Fruit fly (Drosophila melanogaster) whole organism, embryonic: ENCODE data around the gene CG6028.

Source experiments
- Blimp-1 ChIP-seq: fragments of 200-800 bp; sonication (Bioruptor generic); optimal IDR thresholded peaks from 3 replicates; lab custom pipeline; 2018; ENCODE audit warnings: missing biosample characterization, missing genetic modification characterization, mild to moderate bottlenecking, moderate library complexity, missing genetic modification reagents
- CG10267 ChIP-seq: fragments of 200-800 bp; sonication (Bioruptor generic); optimal IDR thresholded peaks from 2 replicates; lab custom pipeline; 2018; ENCODE audit warnings: missing biosample characterization, mild to moderate bottlenecking, missing genetic modification characterization, moderate library complexity
- CG10366 ChIP-seq: fragments of 200-800 bp; sonication (Bioruptor generic); IDR thresholded peaks from 2 replicates; pipeline ENCODE4 v1.3.6; 2022; ENCODE audit warnings: missing biosample characterization, missing genetic modification characterization
- CG10959 ChIP-seq: fragments of 200-800 bp; sonication (Bioruptor generic); IDR thresholded peaks from 2 replicates; pipeline ENCODE4 v1.3.6; 2022; ENCODE audit warnings: missing biosample characterization, missing genetic modification characterization
- CG11093 ChIP-seq: fragments of 200-800 bp; sonication (Bioruptor generic); IDR thresholded peaks from 3 replicates; pipeline ENCODE4 v1.3.6; 2022; ENCODE audit warnings: missing biosample characterization, missing genetic modification characterization
- CG11723 ChIP-seq: fragments of 200-800 bp; sonication (Bioruptor generic); optimal IDR thresholded peaks from 2 replicates; lab custom pipeline; 2017; ENCODE audit warnings: missing biosample characterization, mild to moderate bottlenecking, missing genetic modification characterization
- CG13775 ChIP-seq: fragments of 200-800 bp; sonication (Bioruptor generic); optimal IDR thresholded peaks from 3 replicates; lab custom pipeline; 2017; ENCODE audit warnings: missing biosample characterization, mild to moderate bottlenecking, missing genetic modification characterization
- CG14965 ChIP-seq: fragments of 200-800 bp; sonication (Bioruptor generic); optimal IDR thresholded peaks from 2 replicates; lab custom pipeline; 2016; ENCODE audit warnings: missing biosample characterization, missing genetic modification characterization, borderline replicate concordance
- CG16813 ChIP-seq: fragments of 200-800 bp; sonication (Bioruptor generic); IDR thresholded peaks from 3 replicates; pipeline ENCODE4 v1.3.6; 2022; ENCODE audit warnings: missing biosample characterization, missing genetic modification characterization; ENCODE audit not compliant: partially characterized antibody
- CG17385 ChIP-seq: fragments of 200-800 bp; sonication (Bioruptor generic); optimal IDR thresholded peaks from 3 replicates; lab custom pipeline; 2018; ENCODE audit warnings: missing biosample characterization, mild to moderate bottlenecking, missing genetic modification characterization
- CG31365 ChIP-seq: fragments of 200-800 bp; sonication (Bioruptor generic); optimal IDR thresholded peaks from 2 replicates; lab custom pipeline; 2018; ENCODE audit warnings: missing biosample characterization, mild to moderate bottlenecking, missing genetic modification characterization
- CG3163 ChIP-seq: fragments of 200-800 bp; sonication (Bioruptor generic); optimal IDR thresholded peaks from 3 replicates; lab custom pipeline; 2016; ENCODE audit warnings: missing biosample characterization, missing genetic modification characterization
- CG34376 ChIP-seq: fragments of 200-800 bp; sonication (Bioruptor generic); optimal IDR thresholded peaks from 2 replicates; lab custom pipeline; 2018; ENCODE audit warnings: missing biosample characterization, mild to moderate bottlenecking, missing genetic modification characterization
- CG7357 ChIP-seq: fragments of 200-800 bp; sonication (Bioruptor generic); IDR thresholded peaks from 3 replicates; pipeline ENCODE4 v1.3.6; 2022; ENCODE audit warnings: missing biosample characterization, missing genetic modification characterization
- CG7839 ChIP-seq: fragments of 200-800 bp; sonication (Bioruptor generic); optimal IDR thresholded peaks from 3 replicates; lab custom pipeline; 2018; ENCODE audit warnings: missing biosample characterization, mild to moderate bottlenecking, missing genetic modification characterization, moderate library complexity
- CG7928 ChIP-seq: fragments of 200-800 bp; sonication (Bioruptor generic); optimal IDR thresholded peaks from 2 replicates; lab custom pipeline; 2017; ENCODE audit warnings: missing biosample characterization, mild to moderate bottlenecking, missing genetic modification characterization
- CG8478 ChIP-seq: fragments of >200 bp; optimal IDR thresholded peaks from 2 replicates; lab custom pipeline; 2018
- CG9727 ChIP-seq: fragments of 200-800 bp; sonication (Bioruptor generic); optimal IDR thresholded peaks from 3 replicates; lab custom pipeline; 2017; ENCODE audit warnings: missing biosample characterization, mild to moderate bottlenecking, missing genetic modification characterization
- D19B ChIP-seq: fragments of 200-800 bp; sonication (Bioruptor generic); optimal IDR thresholded peaks from 2 replicates; lab custom pipeline; 2017; ENCODE audit warnings: missing biosample characterization, mild to moderate bottlenecking, missing genetic modification characterization
- Dad ChIP-seq: fragments of 200-800 bp; sonication (Bioruptor generic); optimal IDR thresholded peaks from 3 replicates; lab custom pipeline; 2016; ENCODE audit warnings: missing biosample characterization, missing genetic modification characterization
- Deaf1 ChIP-seq: fragments of 200-800 bp; optimal IDR thresholded peaks from 3 replicates; lab custom pipeline; 2019; ENCODE audit warnings: missing biosample characterization, mild to moderate bottlenecking, missing genetic modification characterization, moderate library complexity
- E2f2 ChIP-seq: fragments of 200-800 bp; sonication (Bioruptor generic); IDR thresholded peaks from 2 replicates; pipeline ENCODE4 v1.3.6; 2022; ENCODE audit warnings: missing biosample characterization, missing genetic modification characterization
- Fer1 ChIP-seq: fragments of 200-800 bp; sonication (Bioruptor generic); optimal IDR thresholded peaks from 2 replicates; lab custom pipeline; 2017; ENCODE audit warnings: missing biosample characterization, mild to moderate bottlenecking, missing genetic modification characterization
- Gsc ChIP-seq: fragments of 200-800 bp; sonication (Bioruptor generic); IDR thresholded peaks from 2 replicates; pipeline ENCODE4 v1.3.6; 2022; ENCODE audit warnings: missing biosample characterization, missing genetic modification characterization
- HLH3B ChIP-seq: fragments of 200-800 bp; sonication (Bioruptor generic); IDR thresholded peaks from 2 replicates; pipeline ENCODE4 v1.3.6; 2022; ENCODE audit warnings: missing biosample characterization, missing genetic modification characterization
- Hmr ChIP-seq: fragments of 200-800 bp; sonication (Bioruptor generic); optimal IDR thresholded peaks from 3 replicates; lab custom pipeline; 2017; ENCODE audit warnings: mild to moderate bottlenecking, missing biosample characterization, missing genetic modification reagents, missing genetic modification characterization
- Mad ChIP-seq: fragments of 200-800 bp; sonication (Bioruptor generic); optimal IDR thresholded peaks from 2 replicates; lab custom pipeline; 2016; ENCODE audit warnings: missing biosample characterization, missing genetic modification characterization
- Opbp ChIP-seq: fragments of 200-800 bp; sonication (Bioruptor generic); IDR thresholded peaks from 3 replicates; pipeline ENCODE4 v1.3.6; 2022; ENCODE audit warnings: missing biosample characterization, missing genetic modification characterization; ENCODE audit not compliant: partially characterized antibody
- Side ChIP-seq: fragments of 200-800 bp; sonication (Bioruptor generic); optimal IDR thresholded peaks from 2 replicates; lab custom pipeline; 2016; ENCODE audit warnings: missing biosample characterization, missing genetic modification characterization
- ab ChIP-seq: fragments of 200-800 bp; sonication (Bioruptor generic); optimal IDR thresholded peaks from 2 replicates; lab custom pipeline; 2016; ENCODE audit warnings: missing biosample characterization, missing genetic modification characterization
- amos ChIP-seq: fragments of 200-800 bp; sonication (Bioruptor generic); IDR thresholded peaks from 2 replicates; pipeline ENCODE4 v1.3.6; 2022; ENCODE audit warnings: missing biosample characterization, missing genetic modification characterization; ENCODE audit not compliant: partially characterized antibody
- az2 ChIP-seq: fragments of 200-800 bp; sonication (Bioruptor generic); optimal IDR thresholded peaks from 3 replicates; lab custom pipeline; 2016; ENCODE audit warnings: missing biosample characterization, missing genetic modification characterization
- bcd ChIP-seq: fragments of 200-800 bp; sonication (Bioruptor generic); optimal IDR thresholded peaks from 2 replicates; lab custom pipeline; 2017; ENCODE audit warnings: missing biosample characterization, mild to moderate bottlenecking, missing genetic modification characterization
- cg ChIP-seq: fragments of 200-800 bp; sonication (Bioruptor generic); optimal IDR thresholded peaks from 3 replicates; lab custom pipeline; 2019; ENCODE audit warnings: missing biosample characterization, mild to moderate bottlenecking, missing genetic modification characterization, moderate library complexity
- chn ChIP-seq: fragments of 200-800 bp; sonication (Bioruptor generic); optimal IDR thresholded peaks from 2 replicates; lab custom pipeline; 2016; ENCODE audit warnings: missing biosample characterization, missing genetic modification characterization
- ci ChIP-seq: fragments of 200-800 bp; sonication (Bioruptor generic); IDR thresholded peaks from 3 replicates; pipeline ENCODE4 v1.3.6; 2022; ENCODE audit warnings: missing biosample characterization, missing genetic modification characterization
- gcm2 ChIP-seq: fragments of 200-800 bp; sonication (Bioruptor generic); optimal IDR thresholded peaks from 2 replicates; lab custom pipeline; 2016; ENCODE audit warnings: missing biosample characterization, missing genetic modification characterization
- gem ChIP-seq: fragments of 200-800 bp; sonication (Bioruptor generic); optimal IDR thresholded peaks from 2 replicates; lab custom pipeline; 2019; ENCODE audit warnings: missing biosample characterization, mild to moderate bottlenecking, missing genetic modification characterization, moderate library complexity
- h ChIP-seq: fragments of >200 bp; optimal IDR thresholded peaks from 2 replicates; lab custom pipeline; 2017
- hb ChIP-seq: fragments of 200-800 bp; sonication (Bioruptor generic); IDR thresholded peaks from 3 replicates; pipeline ENCODE4 v1.3.6; 2022; ENCODE audit warnings: missing biosample characterization, missing genetic modification characterization; ENCODE audit not compliant: partially characterized antibody
- knrl ChIP-seq: fragments of 200-800 bp; sonication (Bioruptor generic); IDR thresholded peaks from 3 replicates; pipeline ENCODE4 v1.3.6; 2022; ENCODE audit warnings: missing biosample characterization, missing genetic modification characterization; ENCODE audit not compliant: partially characterized antibody
- lmd ChIP-seq: fragments of 200-800 bp; sonication (Bioruptor generic); IDR thresholded peaks from 2 replicates; pipeline ENCODE4 v1.3.6; 2022; ENCODE audit warnings: missing biosample characterization, missing genetic modification characterization
- onecut ChIP-seq: fragments of 200-800 bp; sonication (Bioruptor generic); IDR thresholded peaks from 2 replicates; pipeline ENCODE4 v1.3.6; 2022; ENCODE audit warnings: missing biosample characterization, missing genetic modification characterization
- p53 ChIP-seq: fragments of 200-800 bp; sonication (Bioruptor generic); optimal IDR thresholded peaks from 2 replicates; lab custom pipeline; 2016; ENCODE audit warnings: missing biosample characterization, missing genetic modification characterization
- pnt ChIP-seq: fragments of 200-800 bp; sonication (Bioruptor generic); optimal IDR thresholded peaks from 3 replicates; lab custom pipeline; 2016; ENCODE audit warnings: missing biosample characterization, missing genetic modification characterization
- prd ChIP-seq, 3 experiments: fragments of >200 bp in 2 of 3; fragments of 200-800 bp in 1 of 3; sonication (Bioruptor generic) in 1 of 3; optimal IDR thresholded peaks in 2 of 3; IDR thresholded peaks in 1 of 3; 2 replicates in 2 of 3; 3 replicates in 1 of 3; pipeline versions ENCODE4 v1.3.6 to Lab custom; 2017 to 2022; ENCODE audit warnings: missing biosample characterization in 1 of 3, missing genetic modification characterization in 1 of 3
- pros ChIP-seq: fragments of 200-800 bp; sonication (Bioruptor generic); optimal IDR thresholded peaks from 3 replicates; lab custom pipeline; 2019; ENCODE audit warnings: missing biosample characterization, mild to moderate bottlenecking, missing genetic modification characterization, moderate library complexity
- scrt ChIP-seq: fragments of 200-800 bp; sonication (Bioruptor generic); optimal IDR thresholded peaks from 2 replicates; lab custom pipeline; 2018; ENCODE audit warnings: missing biosample characterization, mild to moderate bottlenecking, missing genetic modification characterization, moderate library complexity

The CG6028 gene

dm6 chr3R:22026922-22027742, 1.8 kb upstream of the CG6028 start, which contains the start of the genes Cchl and ND-42 (continued):
- TF ChIP-seq Hmr (GFP tag; lab: Kevin White, UChicago) (no peak), CG7357 (GFP tag; lab: Robert Waterston, UW) (peak; percentile 28; the same call in 1 of the 3 replicates), bcd (GFP tag; lab: Kevin White, UChicago) (peak; percentile 83), CG34376 (peak; percentile 78), CG11093 (peak; percentile 8; the same call in 1 of the 3 replicates), CG13775 (GFP tag; lab: Kevin White, UChicago) (peak; percentile 91), Gsc (no peak), Blimp-1 (GFP tag; lab: Kevin White, UChicago) (no peak), chn (GFP tag; lab: Kevin White, UChicago) (peak; percentile 81), CG8478 (lab: Kevin White, UChicago) (no peak), az2 (GFP tag; lab: Kevin White, UChicago) (peak; percentile 81), pnt (peak; percentile 65), h (lab: Kevin White, UChicago) (no peak), CG10366 (peak; percentile 55), ab (GFP tag; lab: Kevin White, UChicago) (peak; percentile 2), Deaf1 (tag; lab: Kevin White, UChicago) (peak; percentile 49), CG17385 (GFP tag; lab: Kevin White, UChicago) (peak; percentile 82), D19B (GFP tag; lab: Kevin White, UChicago) (no peak), cg (GFP tag; lab: Kevin White, UChicago) (no peak), onecut (GFP tag; lab: Robert Waterston, UW) (peak; percentile 42; the same call in 1 of the 2 replicates), Mad (GFP tag; lab: Kevin White, UChicago) (peak; percentile 58), CG3163 (GFP tag; lab: Kevin White, UChicago) (peak; percentile 47), pros (no peak), gcm2 (GFP tag; lab: Kevin White, UChicago) (peak; percentile 26), CG9727 (GFP tag; lab: Kevin White, UChicago) (peak; percentile 84), p53 (GFP tag; lab: Kevin White, UChicago) (peak; percentile 3), CG16813 (peak; percentile 60; the same call in 2 of the 3 replicates), ci (GFP tag; lab: Robert Waterston, UW) (peak; percentile 57)

- TF ChIP-seq Side (peak; percentile 32), chn (GFP tag; lab: Kevin White, UChicago) (peak; percentile 33), amos (GFP tag; lab: Robert Waterston, UW) (peak; percentile 66), gem (peak; percentile 47), h (lab: Kevin White, UChicago) (no peak), CG7839 (tag; lab: Kevin White, UChicago) (peak; percentile 15), CG10267 (tag; lab: Kevin White, UChicago) (peak; percentile 36), scrt (no peak), hb (GFP tag; lab: Robert Waterston, UW) (no peak), CG31365 (tag; lab: Kevin White, UChicago) (no peak), Dad (GFP tag; lab: Kevin White, UChicago) (no peak), knrl (GFP tag; lab: Robert Waterston, UW) (peak; percentile 66; the same call in 2 of the 3 replicates), CG11723 (GFP tag; lab: Kevin White, UChicago) (no peak), CG14965 (GFP tag; lab: Kevin White, UChicago) (no peak), lmd (GFP tag; lab: Robert Waterston, UW) (peak; percentile 35; the same call in 1 of the 2 replicates), CG7928 (GFP tag; lab: Kevin White, UChicago) (no peak), HLH3B (GFP tag; lab: Robert Waterston, UW) (no peak), prd (optimal IDR thresholded peaks at IDR 0.05; lab: Kevin White, UChicago) (no peak), prd (GFP tag; IDR thresholded peaks at IDR 0.05; lab: Robert Waterston, UW) (no peak), Opbp (GFP tag; lab: Robert Waterston, UW) (peak; percentile 26; the same call in 2 of the 3 replicates), Fer1 (GFP tag; lab: Kevin White, UChicago) (no peak), E2f2 (GFP tag; lab: Robert Waterston, UW) (no peak), CG10959 (no peak)
Measured at dm6 chr3R:22023041-22023626, 2.2 kb downstream of the CG6028 start, which contains the start of the genes Mitofilin and mRpL35. Mitofilin (minus strand) TSS chr3R:22023335. mRpL35 (plus strand) TSS chr3R:22023527.
